Fruit fly (Drosophila melanogaster): ENCODE data around the gene Myo28B1.

Myo28B1 gene

dm6 chr2L:7665747-7666146, at the start of gene Myo28B1:
Gene Myo28B1 (plus strand): TSS chr2L:7666047.
- TF ChIP-seq CG17801 (GFP tag; optimal IDR thresholded peaks at IDR 0.05; ENCODE audit: partially characterized antibody), result no peak

DNA sequence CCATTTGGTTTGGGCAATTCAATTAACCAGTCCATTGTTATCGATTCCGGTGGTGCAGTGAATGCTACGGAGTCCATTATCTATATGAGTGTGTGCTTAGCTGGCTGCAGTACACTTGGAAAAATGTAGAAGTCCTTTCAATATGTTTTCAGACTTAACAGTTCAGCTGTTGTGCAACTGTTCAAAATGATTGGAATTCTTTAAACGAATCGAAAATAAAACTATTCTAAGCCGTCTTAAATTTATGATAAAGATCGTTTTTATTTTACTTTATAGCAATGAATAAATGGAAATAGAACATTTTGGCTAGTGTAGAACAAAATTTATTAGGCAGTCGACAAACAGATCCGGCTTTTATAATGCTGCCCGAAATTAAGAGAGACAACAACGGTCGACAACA, 49.0 kb upstream of the Myo28B1 start:
- TF ChIP-seq CG17801 (GFP tag; optimal IDR thresholded peaks at IDR 0.05; ENCODE audit: partially characterized antibody), result no peak

dm6 chr2L:7618563-7618962, 47.3 kb upstream of the Myo28B1 start:
- no peak for TF ChIP-seq CG17801 (GFP tag; optimal IDR thresholded peaks at IDR 0.05; ENCODE audit: partially characterized antibody)

DNA sequence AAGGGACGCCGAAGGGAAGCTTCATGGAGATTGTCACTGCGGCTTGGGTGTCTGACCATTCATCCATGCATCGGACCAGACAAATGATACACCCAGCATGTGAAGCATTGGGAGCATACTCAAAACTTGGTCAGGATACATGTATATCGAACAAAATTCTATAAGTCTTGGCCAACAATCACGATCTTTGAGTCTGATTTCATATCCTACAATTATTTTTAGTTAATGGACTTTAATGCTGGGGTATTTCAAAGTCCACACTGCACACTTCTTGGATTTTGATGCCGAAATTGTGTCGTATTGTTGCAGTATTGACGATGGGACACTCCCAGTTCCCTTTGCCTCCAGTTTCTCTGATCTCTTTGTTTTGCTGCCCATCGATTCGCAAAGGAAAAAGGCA, 46.6 kb upstream of the Myo28B1 start:
- TF ChIP-seq CG17801 (GFP tag; optimal IDR thresholded peaks at IDR 0.05; ENCODE audit: partially characterized antibody), result no peak

- no peak for TF ChIP-seq CG17801 (GFP tag; optimal IDR thresholded peaks at IDR 0.05; ENCODE audit: partially characterized antibody)
Observed at dm6 chr2L:7621706-7622105, 44.1 kb upstream of the Myo28B1 start.

DNA sequence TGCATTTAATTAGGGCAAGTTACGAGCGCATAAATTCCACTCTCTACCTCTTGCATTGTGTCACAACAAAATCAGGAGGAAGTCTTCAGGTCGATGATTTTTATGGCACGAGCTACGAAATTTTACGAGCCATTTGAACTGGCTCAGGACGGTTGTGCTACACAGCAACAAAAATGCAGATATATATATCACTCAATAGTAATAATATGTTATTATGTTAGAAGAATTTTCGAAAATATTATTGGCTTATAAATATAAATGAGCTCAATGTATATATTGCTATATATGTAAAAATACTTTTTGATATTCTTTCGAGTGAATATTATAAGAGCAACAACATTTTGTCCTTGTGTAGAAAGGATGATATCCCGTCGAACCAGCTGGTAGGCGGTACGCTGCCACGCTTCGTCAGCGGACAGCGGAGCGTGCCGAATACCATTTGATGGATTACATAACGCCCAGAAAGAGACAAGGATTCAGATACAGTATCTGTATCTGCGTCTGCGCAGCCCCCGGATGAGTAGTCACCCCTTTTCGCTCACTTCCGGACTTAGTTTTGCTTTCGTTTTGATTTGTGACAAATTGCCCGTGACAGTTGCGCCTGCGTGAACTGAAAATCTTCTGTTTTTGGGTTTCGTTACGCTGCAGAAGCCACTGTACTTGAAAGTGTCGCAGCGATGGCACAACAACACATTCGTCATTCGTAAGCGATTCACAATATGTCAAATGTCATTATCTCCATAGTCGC, 41.6 kb upstream of the Myo28B1 start:
- TF ChIP-seq CG17801 (GFP tag; optimal IDR thresholded peaks at IDR 0.05; ENCODE audit: partially characterized antibody), result no peak

DNA sequence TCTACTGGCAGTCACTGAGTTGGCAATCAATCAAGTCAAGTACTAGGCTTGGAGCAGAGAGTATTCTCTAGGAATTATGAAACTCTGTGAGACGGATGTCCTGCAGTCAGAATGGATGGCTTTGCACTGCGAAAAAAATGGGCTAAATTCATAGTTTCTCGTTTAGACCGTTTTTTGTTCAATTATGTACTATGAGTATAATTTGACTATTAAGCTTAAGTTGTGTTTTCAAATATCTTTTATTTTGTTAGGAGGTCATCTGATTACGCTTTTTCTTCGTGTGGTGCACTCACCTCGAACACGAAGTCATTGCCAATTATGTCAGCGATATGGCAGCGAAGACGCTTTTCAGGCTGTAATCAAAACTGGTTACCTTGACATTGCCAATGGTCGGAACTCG, 38.4 kb upstream of the Myo28B1 start:
- TF ChIP-seq CG17801 (GFP tag; optimal IDR thresholded peaks at IDR 0.05; ENCODE audit: partially characterized antibody), result no peak

dm6 chr2L:7628382-7628965, 37.4 kb upstream of the Myo28B1 start:
- TF ChIP-seq CG17801 (GFP tag; optimal IDR thresholded peaks at IDR 0.05; ENCODE audit: partially characterized antibody), result no peak

dm6 chr2L:7630673-7631072, 35.2 kb upstream of the Myo28B1 start:
- TF ChIP-seq CG17801 (GFP tag; optimal IDR thresholded peaks at IDR 0.05; ENCODE audit: partially characterized antibody), result no peak

dm6 chr2L:7632783-7633182, 33.1 kb upstream of the Myo28B1 start:
- TF ChIP-seq CG17801 (GFP tag; optimal IDR thresholded peaks at IDR 0.05; ENCODE audit: partially characterized antibody), result no peak

- no peak for TF ChIP-seq CG17801 (GFP tag; optimal IDR thresholded peaks at IDR 0.05; ENCODE audit: partially characterized antibody)
Observed at dm6 chr2L:7635156-7635555, 30.7 kb upstream of the Myo28B1 start.

DNA sequence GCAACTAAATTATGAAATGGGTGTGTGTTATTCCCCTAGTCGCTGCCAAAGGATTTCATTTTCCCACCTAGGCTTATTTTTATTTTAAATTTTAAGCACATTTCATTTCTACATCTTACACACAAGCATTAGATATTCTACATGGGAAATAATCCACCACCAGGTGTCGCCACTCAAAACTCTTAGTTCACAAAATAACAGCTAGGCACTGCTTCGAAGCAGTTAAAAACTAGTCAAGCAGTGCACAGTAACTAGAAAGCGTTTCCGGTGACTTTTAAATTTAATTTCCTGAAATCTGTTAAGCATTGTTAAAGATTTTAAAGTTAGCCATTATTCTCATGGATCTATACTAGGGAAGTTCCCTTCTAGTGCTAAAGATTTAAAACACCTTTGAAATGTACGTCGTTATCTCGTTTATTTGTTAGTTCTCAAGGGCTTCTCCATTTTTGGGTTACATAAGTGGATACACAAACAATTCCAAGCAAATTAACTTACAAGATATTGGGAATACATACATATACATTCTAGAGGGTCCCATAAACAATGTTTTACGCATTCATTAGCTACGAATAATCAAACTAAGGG, 24.1 kb upstream of the Myo28B1 start:
- no peak for TF ChIP-seq CG17801 (GFP tag; optimal IDR thresholded peaks at IDR 0.05; ENCODE audit: partially characterized antibody)

DNA sequence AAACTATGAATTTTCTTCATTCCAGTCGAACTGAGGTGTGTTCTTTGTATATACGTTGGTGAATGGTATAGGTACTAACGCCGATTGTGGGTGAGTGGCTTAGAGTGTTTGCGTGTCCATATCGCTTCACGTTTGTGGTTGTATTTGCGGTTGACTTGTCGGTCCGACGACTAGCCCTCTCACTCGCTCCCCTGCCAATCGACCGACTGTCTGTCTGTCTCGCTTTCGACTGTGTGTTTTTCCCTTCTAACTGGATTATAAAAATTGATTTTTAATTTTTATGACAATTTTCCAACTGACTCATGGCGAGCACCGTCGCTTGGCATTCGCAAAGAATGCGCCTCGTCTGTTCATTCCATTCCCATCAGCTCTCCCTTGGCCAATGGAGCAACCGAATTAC, 6.3 kb upstream of the Myo28B1 start:
- TF ChIP-seq CG17801 (GFP tag; optimal IDR thresholded peaks at IDR 0.05; ENCODE audit: partially characterized antibody), result no peak

DNA sequence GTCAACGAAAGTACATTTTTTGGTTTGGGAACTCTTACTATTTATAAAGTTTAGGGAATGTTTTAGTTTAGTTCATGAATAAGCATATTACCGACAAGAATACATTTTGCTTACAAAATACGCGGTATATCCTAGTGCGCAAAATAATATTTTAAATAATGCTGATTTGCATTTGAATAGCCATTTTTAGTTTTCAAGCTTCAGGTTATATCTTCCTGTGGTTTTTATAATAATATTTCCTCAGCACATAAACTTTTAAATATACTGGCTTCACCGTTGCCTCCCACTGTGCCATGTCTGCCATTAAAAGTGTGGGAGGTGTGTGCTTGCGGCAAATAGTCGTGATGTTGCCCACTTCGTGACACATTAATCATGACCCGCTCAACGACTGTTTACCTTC, 5.8 kb upstream of the Myo28B1 start:
- no peak for TF ChIP-seq CG17801 (GFP tag; optimal IDR thresholded peaks at IDR 0.05; ENCODE audit: partially characterized antibody)

dm6 chr2L:7675028-7675749, 9.3 kb downstream of the Myo28B1 start, which contains the start of gene Slob:
Gene Slob (minus strand): TSS chr2L:7675078.
- TF ChIP-seq CG17801 (GFP tag; optimal IDR thresholded peaks at IDR 0.05; ENCODE audit: partially characterized antibody), result no peak

DNA sequence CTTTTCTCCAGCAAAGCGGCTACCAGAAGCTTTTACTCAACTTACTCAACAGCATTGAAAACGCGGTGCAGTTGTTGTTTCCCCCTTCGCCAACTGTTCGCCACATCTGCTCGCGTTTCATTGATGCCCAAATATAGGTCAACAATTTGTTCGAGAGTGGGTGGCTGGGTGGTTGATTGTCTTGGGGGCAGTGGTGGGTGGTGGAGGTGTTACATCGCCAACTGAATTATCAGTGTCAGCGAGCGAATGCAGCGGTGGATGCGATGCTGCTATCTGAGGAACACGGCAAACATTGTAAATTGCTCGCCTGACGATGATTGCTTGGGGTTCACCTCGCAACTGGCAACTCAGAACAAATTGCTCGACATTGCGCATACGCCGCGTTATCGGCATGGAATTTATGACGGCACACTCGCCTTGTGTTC, 9.9 kb downstream of the Myo28B1 start:
- TF ChIP-seq CG17801 (GFP tag; optimal IDR thresholded peaks at IDR 0.05; ENCODE audit: partially characterized antibody), result no peak
